Worm (Caenorhabditis elegans): ENCODE results near the gene chil-14.

ce11 chrV:1481742-1482141, 26.9 kb downstream of the chil-14 start, which contains the start of gene C38C3.4:
- TF ChIP-seq pqm-1 (tag; optimal IDR thresholded peaks at IDR 0.05) (no peak), ZK546.5 (tag; optimal IDR thresholded peaks at IDR 0.05) (no peak), R02D3.7 (tag; optimal IDR thresholded peaks at IDR 0.05) (no peak), spr-3 (GFP tag; optimal IDR thresholded peaks at IDR 0.05) (no peak), lin-15B (tag; optimal IDR thresholded peaks at IDR 0.05) (no peak), madf-5 (GFP tag; IDR thresholded peaks at IDR 0.05) (no peak), mep-1 (tag; optimal IDR thresholded peaks at IDR 0.05) (no peak), daf-8 (GFP tag; IDR thresholded peaks at IDR 0.05) (no peak), unc-130 (GFP tag; optimal IDR thresholded peaks at IDR 0.05) (no peak)
